Worm (Caenorhabditis elegans): ENCODE measurements around the gene str-43.

ce11 chrV:15733568-15733967 lies 18.4 kb downstream of the str-43 start, which contains the start of gene T23D5.3:
- TF ChIP-seq pha-4 (tag; optimal IDR thresholded peaks at IDR 0.05) = no peak
- TF ChIP-seq lin-11 (tag; optimal IDR thresholded peaks at IDR 0.05) = no peak
- no peak for TF ChIP-seq ttx-3 (tag; optimal IDR thresholded peaks at IDR 0.05)
- no peak for TF ChIP-seq nhr-232 (tag; optimal IDR thresholded peaks at IDR 0.05)
- TF ChIP-seq ama-1 (optimal IDR thresholded peaks at IDR 0.05) = no peak
- no peak for TF ChIP-seq sox-2 (GFP tag; IDR thresholded peaks at IDR 0.05)
- TF ChIP-seq sox-4 (tag; optimal IDR thresholded peaks at IDR 0.05) = no peak
- no peak for TF ChIP-seq nhr-11 (tag; optimal IDR thresholded peaks at IDR 0.05)
- TF ChIP-seq ceh-45 (GFP tag; IDR thresholded peaks at IDR 0.05) = no peak

Measured in whole organism, late embryonic.